Worm (Caenorhabditis elegans) whole organism, L1 larva: ENCODE measurements around the gene sri-73.
A peak's percentile ranks its signal among the peaks of the same experiment; 100 is the strongest.

ENCODE experiments used
- C04F5.9 ChIP-seq: sonication (generic microtip); optimal IDR thresholded peaks from 2 replicates; lab custom pipeline; 2016; ENCODE audit warnings: missing genetic modification characterization, missing compliant biosample characterization
- F16B12.6 ChIP-seq: fragments of 150-350 bp; optimal IDR thresholded peaks from 2 replicates; lab custom pipeline; 2014; ENCODE audit warnings: missing biosample characterization, missing genetic modification characterization
- ama-1 ChIP-seq: fragments of 150-350 bp; optimal IDR thresholded peaks from 2 replicates; lab custom pipeline; 2014
- blmp-1 ChIP-seq: fragments of 150-350 bp; optimal IDR thresholded peaks from 2 replicates; lab custom pipeline; 2014; ENCODE audit warnings: missing biosample characterization, missing genetic modification characterization
- ceh-82 ChIP-seq, 3 experiments: fragments of 150-350 bp in 1 of 3; sonication (generic microtip) in 2 of 3; optimal IDR thresholded peaks; 2 replicates each; lab custom pipeline; 2014 to 2017; ENCODE audit warnings: missing biosample characterization in 3 of 3, missing genetic modification characterization in 3 of 3
- ceh-90 ChIP-seq: sonication (generic microtip); optimal IDR thresholded peaks from 2 replicates; lab custom pipeline; 2016; ENCODE audit warnings: missing genetic modification characterization, missing compliant biosample characterization
- ces-1 ChIP-seq: fragments of 150-350 bp; optimal IDR thresholded peaks from 2 replicates; lab custom pipeline; 2014; ENCODE audit warnings: missing biosample characterization, missing genetic modification reagents, missing genetic modification characterization
- efl-1 ChIP-seq, 4 experiments: fragments of 150-350 bp; optimal IDR thresholded peaks in 3 of 4; peaks in 1 of 4; 1 replicate in 1 of 4; 2 replicates in 3 of 4; lab custom pipeline; 2014; ENCODE audit warnings: missing biosample characterization in 2 of 4, missing genetic modification characterization in 2 of 4, missing genetic modification reagents in 2 of 4
- egl-27 ChIP-seq, 2 experiments: fragments of 150-350 bp in 1 of 2; sonication (generic microtip); optimal IDR thresholded peaks; 3 replicates each; lab custom pipeline; 2017 to 2018; ENCODE audit warnings: missing biosample characterization in 2 of 2, missing genetic modification characterization in 2 of 2, missing genetic modification reagents in 2 of 2
- fkh-4 ChIP-seq: sonication (generic microtip); optimal IDR thresholded peaks from 2 replicates; lab custom pipeline; 2016; ENCODE audit warnings: missing compliant biosample characterization, missing genetic modification characterization, borderline replicate concordance
- fos-1 ChIP-seq: fragments of 150-350 bp; optimal IDR thresholded peaks from 2 replicates; lab custom pipeline; 2014; ENCODE audit warnings: missing biosample characterization, missing genetic modification characterization
- hlh-17 ChIP-seq: fragments of 200-800 bp; sonication (Bioruptor generic); optimal IDR thresholded peaks from 2 replicates; lab custom pipeline; 2018; ENCODE audit warnings: missing genetic modification characterization, mild to moderate bottlenecking, missing compliant biosample characterization, moderate library complexity, borderline replicate concordance
- hlh-4 ChIP-seq: sonication (generic microtip); optimal IDR thresholded peaks from 2 replicates; lab custom pipeline; 2016; ENCODE audit warnings: mild to moderate bottlenecking, missing genetic modification characterization, missing compliant biosample characterization
- hpl-2 ChIP-seq: fragments of 150-350 bp; optimal IDR thresholded peaks from 2 replicates; lab custom pipeline; 2014; ENCODE audit warnings: missing biosample characterization, missing genetic modification reagents, missing genetic modification characterization
- lin-15B ChIP-seq: fragments of 150-350 bp; sonication (generic microtip); optimal IDR thresholded peaks from 3 replicates; lab custom pipeline; 2014; ENCODE audit warnings: missing biosample characterization, missing genetic modification characterization
- lir-3 ChIP-seq: sonication (generic microtip); optimal IDR thresholded peaks from 2 replicates; lab custom pipeline; 2016; ENCODE audit warnings: mild to moderate bottlenecking, missing genetic modification characterization, moderate library complexity, missing compliant biosample characterization; ENCODE audit not compliant: poor library complexity
- lsy-2 ChIP-seq, 2 experiments: fragments of 150-350 bp; optimal IDR thresholded peaks; 2 replicates each; lab custom pipeline; 2014; ENCODE audit warnings: missing biosample characterization in 2 of 2, missing genetic modification characterization in 2 of 2
- mdl-1 ChIP-seq, 2 experiments: fragments of 150-350 bp; optimal IDR thresholded peaks; 2 replicates each; lab custom pipeline; 2014 to 2017; ENCODE audit warnings: missing biosample characterization in 2 of 2, missing genetic modification characterization in 2 of 2, inconsistent platforms in 1 of 2
- mef-2 ChIP-seq: fragments of 150-350 bp; optimal IDR thresholded peaks from 2 replicates; lab custom pipeline; 2014; ENCODE audit warnings: missing biosample characterization, missing genetic modification characterization
- mep-1 ChIP-seq: fragments of 150-350 bp; optimal IDR thresholded peaks from 2 replicates; lab custom pipeline; 2014; ENCODE audit warnings: missing biosample characterization, missing genetic modification characterization
- nhr-20 ChIP-seq: sonication (generic microtip); optimal IDR thresholded peaks from 2 replicates; lab custom pipeline; 2016; ENCODE audit warnings: mild to moderate bottlenecking, missing genetic modification characterization, missing compliant biosample characterization
- nhr-237 ChIP-seq: fragments of 150-350 bp; optimal IDR thresholded peaks from 2 replicates; lab custom pipeline; 2014; ENCODE audit warnings: missing biosample characterization, missing genetic modification characterization
- nhr-47 ChIP-seq: sonication (generic microtip); optimal IDR thresholded peaks from 2 replicates; lab custom pipeline; 2016; ENCODE audit warnings: mild to moderate bottlenecking, missing genetic modification characterization, moderate library complexity, missing compliant biosample characterization
- nhr-77 ChIP-seq: fragments of 150-350 bp; optimal IDR thresholded peaks from 2 replicates; lab custom pipeline; 2014; ENCODE audit warnings: missing biosample characterization, missing genetic modification characterization
- nhr-85 ChIP-seq: sonication (generic microtip); peaks from one replicate; lab custom pipeline; 2016; ENCODE audit warnings: missing genetic modification characterization, inconsistent platforms, missing compliant biosample characterization
- snpc-4 ChIP-seq: fragments of 150-350 bp; optimal IDR thresholded peaks from 2 replicates; lab custom pipeline; 2014; ENCODE audit warnings: missing biosample characterization, missing genetic modification characterization
- sptf-1 ChIP-seq: fragments of 150-350 bp; optimal IDR thresholded peaks from 2 replicates; lab custom pipeline; 2014; ENCODE audit warnings: missing biosample characterization, missing genetic modification characterization
- tbx-2 ChIP-seq: sonication (generic microtip); optimal IDR thresholded peaks from 2 replicates; lab custom pipeline; 2016; ENCODE audit warnings: missing genetic modification characterization, missing compliant biosample characterization
- unc-130 ChIP-seq: fragments of 150-350 bp; optimal IDR thresholded peaks from 2 replicates; lab custom pipeline; 2017; ENCODE audit warnings: missing biosample characterization, missing genetic modification characterization, inconsistent platforms
- unc-30 ChIP-seq: sonication (generic microtip); optimal IDR thresholded peaks from 2 replicates; lab custom pipeline; 2017; ENCODE audit warnings: missing biosample characterization, missing genetic modification characterization
- vab-15 ChIP-seq: sonication (generic microtip); optimal IDR thresholded peaks from 2 replicates; lab custom pipeline; 2017; ENCODE audit warnings: missing genotype, mild to moderate bottlenecking, missing genetic modification characterization, missing compliant biosample characterization
- zag-1 ChIP-seq: fragments of 150-350 bp; optimal IDR thresholded peaks from 2 replicates; lab custom pipeline; 2014; ENCODE audit warnings: missing biosample characterization, missing genetic modification characterization
- ztf-4 ChIP-seq: fragments of 150-350 bp; optimal IDR thresholded peaks from 2 replicates; lab custom pipeline; 2014; ENCODE audit warnings: missing biosample characterization, missing genetic modification characterization

sri-73 gene

ce11 chrV:525040-525439 lies 40.8 kb downstream of the sri-73 start, which contains the start of gene R11G11.16:
Gene R11G11.16 (minus strand): TSS chrV:525140.
- TF ChIP-seq sptf-1 (tag; lab: Kevin White, UChicago) (no peak), ceh-90 (tag; lab: Kevin White, UChicago) (no peak), nhr-47 (tag; lab: Kevin White, UChicago) (no peak), zag-1 (tag; lab: Kevin White, UChicago) (no peak), nhr-237 (no peak), fos-1 (no peak), unc-30 (tag; lab: Kevin White, UChicago) (no peak), mep-1 (no peak), tbx-2 (tag; lab: Kevin White, UChicago) (no peak), ces-1 (GFP tag; lab: Kevin White, UChicago) (no peak), nhr-85 (tag; lab: Kevin White, UChicago) (no peak), snpc-4 (no peak), mef-2 (no peak), lin-15B (tag; lab: Kevin White, UChicago) (no peak), fkh-4 (no peak)

ce11 chrV:524058-524457 lies 41.8 kb downstream of the sri-73 start, which contains the start of gene lipl-3:
Gene lipl-3 (minus strand): TSS chrV:524218.
- TF ChIP-seq snpc-4, result no peak

ce11 chrV:521517-521916 lies 44.4 kb downstream of the sri-73 start, which contains the start of gene srw-107:
Gene srw-107 (minus strand): TSS chrV:521617.
- TF ChIP-seq tbx-2 (tag; lab: Kevin White, UChicago) (no peak), hlh-17 (GFP tag; lab: Kevin White, UChicago) (no peak), egl-27 (tag; optimal IDR thresholded peaks at IDR 0.05; lab: Kevin White, UChicago) (no peak), C04F5.9 (tag; lab: Kevin White, UChicago) (no peak), lsy-2 (tag; optimal IDR thresholded peaks at IDR 0.05; lab: Kevin White, UChicago) (no peak), vab-15 (no peak), ama-1 (no peak), nhr-20 (tag; lab: Kevin White, UChicago) (no peak), mdl-1 (tag; optimal IDR thresholded peaks at IDR 0.05; lab: Kevin White, UChicago) (no peak), ztf-4 (tag; lab: Kevin White, UChicago) (no peak), hpl-2 (no peak), nhr-85 (tag; lab: Kevin White, UChicago) (no peak), sptf-1 (tag; lab: Kevin White, UChicago) (no peak)

- no peak for TF ChIP-seq C04F5.9 (tag; lab: Kevin White, UChicago)
- TF ChIP-seq efl-1 (optimal IDR thresholded peaks at IDR 0.05; lab: Kevin White, UChicago), result no peak
- TF ChIP-seq efl-1 (GFP tag; optimal IDR thresholded peaks at IDR 0.05 in 1 of 2; lab: Kevin White, UChicago), result peak in 1 of 2 experiments; percentile 36
- no peak for TF ChIP-seq ceh-90 (tag; lab: Kevin White, UChicago)
- no peak for TF ChIP-seq mef-2
- no peak for TF ChIP-seq ceh-82 (tag; optimal IDR thresholded peaks at IDR 0.05; lab: Kevin White, UChicago)
- TF ChIP-seq unc-130, result no peak
- TF ChIP-seq blmp-1 (tag; lab: Kevin White, UChicago), result no peak
- no peak for TF ChIP-seq hlh-4 (tag; lab: Kevin White, UChicago)
- no peak for TF ChIP-seq nhr-77 (tag; lab: Kevin White, UChicago)
- TF ChIP-seq sptf-1 (tag; lab: Kevin White, UChicago), result no peak
- no peak for TF ChIP-seq F16B12.6 (tag; lab: Kevin White, UChicago)
- no peak for TF ChIP-seq fkh-4
- peak; percentile 25 for TF ChIP-seq nhr-85 (tag; lab: Kevin White, UChicago)
- TF ChIP-seq lir-3 (tag; lab: Kevin White, UChicago), result no peak
These were observed 46.4 kb downstream of the sri-73 start, which contains the start of gene nhr-210 for ce11 chrV:519445-519844. Gene nhr-210 (minus strand): TSS chrV:519545.
